Worm (Caenorhabditis elegans) whole organism, L1 larva: ENCODE results near the gene taf-6.1.

Experiments used
- egl-27 ChIP-seq, 2 experiments: fragments of 150-350 bp in 1 of 2; sonication (generic microtip); optimal IDR thresholded peaks; 3 replicates each; lab custom pipeline; 2017 to 2018; ENCODE audit warnings: missing biosample characterization in 2 of 2, missing genetic modification characterization in 2 of 2, missing genetic modification reagents in 2 of 2
- fos-1 ChIP-seq: fragments of 150-350 bp; optimal IDR thresholded peaks from 2 replicates; lab custom pipeline; 2014; ENCODE audit warnings: missing biosample characterization, missing genetic modification characterization
- hlh-17 ChIP-seq: fragments of 200-800 bp; sonication (Bioruptor generic); optimal IDR thresholded peaks from 2 replicates; lab custom pipeline; 2018; ENCODE audit warnings: missing genetic modification characterization, mild to moderate bottlenecking, missing compliant biosample characterization, moderate library complexity, borderline replicate concordance
- lin-35 ChIP-seq, 2 experiments: fragments of 150-350 bp; optimal IDR thresholded peaks; 2 replicates each; lab custom pipeline; 2014; ENCODE audit warnings: missing biosample characterization in 2 of 2, missing genetic modification characterization in 2 of 2, missing genetic modification reagents in 2 of 2
- nhr-12 ChIP-seq: sonication (generic microtip); optimal IDR thresholded peaks from 2 replicates; lab custom pipeline; 2017; ENCODE audit warnings: missing biosample characterization, missing genetic modification characterization
- zip-4 ChIP-seq: fragments of 200-800 bp; sonication (Bioruptor generic); optimal IDR thresholded peaks from 2 replicates; lab custom pipeline; 2018; ENCODE audit warnings: mild to moderate bottlenecking, missing genetic modification characterization, moderate library complexity, missing compliant biosample characterization

ce11 chrII:1133295-1133694 is 5.5 kb downstream of the taf-6.1 start:
- no peak for TF ChIP-seq fos-1 (tag; lab: Kevin White, UChicago)
- TF ChIP-seq lin-35 (GFP tag; optimal IDR thresholded peaks at IDR 0.05; lab: Kevin White, UChicago): no peak
- no peak for TF ChIP-seq nhr-12 (tag; lab: Kevin White, UChicago)
- no peak for TF ChIP-seq egl-27 (tag; optimal IDR thresholded peaks at IDR 0.05; lab: Kevin White, UChicago)
- TF ChIP-seq hlh-17: no peak
- no peak for TF ChIP-seq zip-4 (GFP tag; lab: Kevin White, UChicago)
